Worm (Caenorhabditis elegans): ENCODE measurements around the gene aakg-5.

The aakg-5 gene

DNA sequence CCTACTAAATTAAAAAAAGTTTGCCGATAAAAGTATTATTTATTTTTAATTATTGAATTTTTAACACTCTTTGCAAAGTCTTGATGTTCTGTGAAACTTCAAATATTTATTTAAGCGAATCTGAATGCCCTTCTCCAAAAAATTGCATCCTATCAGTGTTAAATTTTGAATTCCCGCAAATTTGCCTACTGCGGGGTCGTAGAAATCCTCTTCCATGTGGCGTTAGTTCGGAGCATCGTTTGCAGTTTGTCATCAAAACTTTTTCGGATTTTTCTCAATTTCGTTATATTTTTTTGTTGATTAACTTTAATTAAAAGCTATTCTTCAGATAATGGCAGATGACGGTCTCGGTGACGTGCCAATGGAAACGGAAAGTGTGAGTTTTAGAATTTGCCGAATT lies 34.5 kb downstream of the aakg-5 start, which contains the start of gene ufd-3 (continued):
- TF ChIP-seq snpc-4 (tag; optimal IDR thresholded peaks at IDR 0.05) (peak; percentile 66), nhr-6 (tag; optimal IDR thresholded peaks at IDR 0.05) (peak; percentile 82), lin-11 (tag; optimal IDR thresholded peaks at IDR 0.05) (peak; percentile 65), alr-1 (tag; optimal IDR thresholded peaks at IDR 0.05) (no peak), unc-62 (GFP tag; optimal IDR thresholded peaks at IDR 0.05) (no peak)

DNA sequence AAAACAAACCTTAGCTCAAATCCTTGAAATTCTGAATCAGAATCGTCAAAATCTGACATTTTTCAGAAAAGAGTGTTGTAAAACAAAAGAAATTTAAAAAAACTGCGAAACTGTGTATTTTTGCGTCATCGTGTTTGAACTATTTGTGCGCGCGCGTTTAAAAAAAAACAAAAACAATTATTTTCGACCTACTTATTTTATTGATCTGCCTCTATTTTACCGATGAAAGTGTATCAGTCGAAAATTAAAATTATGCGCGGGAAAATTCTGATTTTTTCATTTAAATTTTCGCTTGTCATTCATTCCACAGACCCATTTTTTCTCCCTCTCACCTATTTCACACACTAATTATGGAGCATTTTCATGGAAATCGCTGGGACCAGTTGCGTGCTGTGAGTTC lies 36.0 kb downstream of the aakg-5 start, which contains the start of the genes C05C10.7 and C05C10.5:
TSS of gene C05C10.7 (minus strand) at position 95 of the 400 bp plus-strand sequence.
TSS of gene C05C10.5 (plus strand) at position 164 of the 400 bp plus-strand sequence.
- TF ChIP-seq dmd-4 (tag; optimal IDR thresholded peaks at IDR 0.05) (no peak), mdl-1 (tag; optimal IDR thresholded peaks at IDR 0.05) (no peak), F13H6.1 (tag; optimal IDR thresholded peaks at IDR 0.05) (no peak), lin-11 (tag; optimal IDR thresholded peaks at IDR 0.05) (no peak), lin-39 (tag; optimal IDR thresholded peaks at IDR 0.05) (no peak), nhr-10 (tag; optimal IDR thresholded peaks at IDR 0.05) (no peak), R02D3.7 (tag; optimal IDR thresholded peaks at IDR 0.05) (no peak), sma-3 (GFP tag; optimal IDR thresholded peaks at IDR 0.05) (no peak), snpc-4 (tag; optimal IDR thresholded peaks at IDR 0.05) (no peak), peb-1 (tag; optimal IDR thresholded peaks at IDR 0.05) (no peak), nhr-25 (tag; optimal IDR thresholded peaks at IDR 0.05) (no peak), ZK546.5 (tag; optimal IDR thresholded peaks at IDR 0.05) (no peak), lsy-2 (tag; optimal IDR thresholded peaks at IDR 0.05) (no peak), mab-5 (tag; optimal IDR thresholded peaks at IDR 0.05) (no peak), unc-62 (GFP tag; optimal IDR thresholded peaks at IDR 0.05) (no peak), mbf-1 (tag; optimal IDR thresholded peaks at IDR 0.05) (no peak), nhr-11 (tag; optimal IDR thresholded peaks at IDR 0.05) (no peak), sem-4 (tag; optimal IDR thresholded peaks at IDR 0.05) (no peak), ceh-16 (tag; optimal IDR thresholded peaks at IDR 0.05) (no peak)

- peak; percentile 88 for TF ChIP-seq fos-1 (tag; optimal IDR thresholded peaks at IDR 0.05)
- TF ChIP-seq snpc-4 (tag; optimal IDR thresholded peaks at IDR 0.05): peak; percentile 28
- TF ChIP-seq lin-13 (GFP tag; optimal IDR thresholded peaks at IDR 0.05): peak; percentile 67
- no peak for TF ChIP-seq unc-39 (tag; optimal IDR thresholded peaks at IDR 0.05)
- no peak for TF ChIP-seq Y55F3AM.14 (GFP tag; optimal IDR thresholded peaks at IDR 0.05)
- TF ChIP-seq R02D3.7 (tag; optimal IDR thresholded peaks at IDR 0.05): no peak
- peak; percentile 91 for TF ChIP-seq crh-2 (tag; optimal IDR thresholded peaks at IDR 0.05)
- TF ChIP-seq lin-39 (tag; optimal IDR thresholded peaks at IDR 0.05): no peak
- TF ChIP-seq gmeb-1 (tag; optimal IDR thresholded peaks at IDR 0.05): peak; percentile 67
- TF ChIP-seq ztf-11 (tag; optimal IDR thresholded peaks at IDR 0.05): no peak
- no peak for TF ChIP-seq ztf-1 (GFP tag; conservative IDR thresholded peaks at IDR 0.05)
- TF ChIP-seq ama-1 (optimal IDR thresholded peaks at IDR 0.05): peak; percentile 62
- peak; percentile 89 for TF ChIP-seq nhr-25 (tag; optimal IDR thresholded peaks at IDR 0.05)
- TF ChIP-seq zag-1 (tag; optimal IDR thresholded peaks at IDR 0.05): no peak
- TF ChIP-seq nhr-6 (tag; optimal IDR thresholded peaks at IDR 0.05): peak; percentile 44
- TF ChIP-seq nhr-21 (tag; optimal IDR thresholded peaks at IDR 0.05): peak; percentile 90
- peak; percentile 32 for TF ChIP-seq sem-4 (tag; optimal IDR thresholded peaks at IDR 0.05)
- TF ChIP-seq elt-3 (tag; optimal IDR thresholded peaks at IDR 0.05): no peak
- TF ChIP-seq ZK546.5 (tag; optimal IDR thresholded peaks at IDR 0.05): no peak
- TF ChIP-seq nhr-10 (tag; optimal IDR thresholded peaks at IDR 0.05): peak; percentile 93
- peak; percentile 92 for TF ChIP-seq C34F6.9 (tag; optimal IDR thresholded peaks at IDR 0.05)
- peak; percentile 82 for TF ChIP-seq ztf-4 (tag; optimal IDR thresholded peaks at IDR 0.05)
- peak; percentile 82 for TF ChIP-seq sma-3 (GFP tag; optimal IDR thresholded peaks at IDR 0.05)
- no peak for TF ChIP-seq nhr-23 (tag; optimal IDR thresholded peaks at IDR 0.05)
- TF ChIP-seq nhr-129 (tag; optimal IDR thresholded peaks at IDR 0.05): peak; percentile 94
- TF ChIP-seq F13H6.1 (tag; optimal IDR thresholded peaks at IDR 0.05): peak; percentile 83
- peak in 1 of 2 experiments; percentile 90 for TF ChIP-seq mdl-1 (tag; optimal IDR thresholded peaks at IDR 0.05)
- peak in 1 of 2 experiments; percentile 80 for TF ChIP-seq lsy-2 (tag; optimal IDR thresholded peaks at IDR 0.05)
- no peak for TF ChIP-seq aly-2 (tag; optimal IDR thresholded peaks at IDR 0.05)
- no peak for TF ChIP-seq mbf-1 (tag; optimal IDR thresholded peaks at IDR 0.05)
- no peak for TF ChIP-seq lin-11 (tag; optimal IDR thresholded peaks at IDR 0.05)
- no peak for TF ChIP-seq mab-5 (tag; optimal IDR thresholded peaks at IDR 0.05)
- no peak for TF ChIP-seq skn-1 (tag; optimal IDR thresholded peaks at IDR 0.05)
- TF ChIP-seq egl-27 (tag; optimal IDR thresholded peaks at IDR 0.05): peak; percentile 34
- no peak for TF ChIP-seq ceh-16 (tag; optimal IDR thresholded peaks at IDR 0.05)
- peak; percentile 46 for TF ChIP-seq unc-55 (GFP tag; optimal IDR thresholded peaks at IDR 0.05)
- TF ChIP-seq blmp-1 (tag; optimal IDR thresholded peaks at IDR 0.05; ENCODE audit: insufficient read depth): peak; percentile 86
- TF ChIP-seq nhr-237 (tag; optimal IDR thresholded peaks at IDR 0.05): no peak
- TF ChIP-seq unc-62 (GFP tag; optimal IDR thresholded peaks at IDR 0.05): no peak
- peak; percentile 91 for TF ChIP-seq sma-9 (GFP tag; optimal IDR thresholded peaks at IDR 0.05)
- TF ChIP-seq sma-9 (tag; optimal IDR thresholded peaks at IDR 0.05): no peak
- TF ChIP-seq alr-1 (tag; optimal IDR thresholded peaks at IDR 0.05): no peak
Measured at ce11 chrII:9937611-9938010, 37.3 kb downstream of the aakg-5 start.

Data from whole organism, L2 larva.